Worm (Caenorhabditis elegans): ENCODE data around the gene C12D12.1.

ce11 chrX:3547097-3547496 is 48.0 kb downstream of the C12D12.1 start:
- TF ChIP-seq mxl-1 (tag; optimal IDR thresholded peaks at IDR 0.05) (no peak), dpl-1 (GFP tag; optimal IDR thresholded peaks at IDR 0.05) (no peak), pha-4 (tag; optimal IDR thresholded peaks at IDR 0.05) (no peak), attf-6 (GFP tag; IDR thresholded peaks at IDR 0.05) (no peak), madf-6 (GFP tag; IDR thresholded peaks at IDR 0.05) (no peak), mcd-1 (GFP tag; IDR thresholded peaks at IDR 0.05) (no peak)

Data from whole organism, young adult.